Fruit fly (Drosophila melanogaster) whole organism, wandering third instar larva: ENCODE data around the gene COX7AL2.

Experiments used
- CG32264 ChIP-seq: fragments of 200-800 bp; sonication (Bioruptor generic); optimal IDR thresholded peaks from 2 replicates; lab custom pipeline; 2016; ENCODE audit warnings: missing biosample characterization, missing genetic modification characterization
- CG9705 ChIP-seq: fragments of 200-800 bp; sonication (Bioruptor generic); optimal IDR thresholded peaks from 2 replicates; lab custom pipeline; 2018; ENCODE audit warnings: missing biosample characterization, mild to moderate bottlenecking, missing genetic modification characterization
- Dif ChIP-seq: fragments of 200-275, 200-300 bp; sonication (Bioruptor generic); optimal IDR thresholded peaks from 2 replicates; lab custom pipeline; 2018; ENCODE audit warnings: missing biosample characterization, missing genetic modification characterization; ENCODE audit not compliant: partially characterized antibody
- HLH106 ChIP-seq: fragments of 200-800 bp; optimal IDR thresholded peaks from 3 replicates; lab custom pipeline; 2019; ENCODE audit warnings: missing biosample characterization, mild to moderate bottlenecking, missing genetic modification characterization, moderate library complexity
- Hnf4 ChIP-seq: fragments of 200-800 bp; sonication (Bioruptor generic); optimal IDR thresholded peaks from 2 replicates; lab custom pipeline; 2016; ENCODE audit warnings: missing biosample characterization, mild to moderate bottlenecking, missing genetic modification characterization
- Hr78 ChIP-seq: fragments of >200 bp; optimal IDR thresholded peaks from 2 replicates; lab custom pipeline; 2017; ENCODE audit warnings: missing biosample characterization, missing genetic modification characterization
- Hr83 ChIP-seq: fragments of 200-300 bp; sonication (Bioruptor generic); optimal IDR thresholded peaks from 2 replicates; lab custom pipeline; 2016; ENCODE audit warnings: missing biosample characterization, mild to moderate bottlenecking, missing genetic modification characterization, moderate library complexity; ENCODE audit not compliant: poor library complexity, severe bottlenecking
- Jra ChIP-seq: sonication (Bioruptor generic); optimal IDR thresholded peaks from 2 replicates; lab custom pipeline; 2016; ENCODE audit warnings: missing biosample characterization, missing genetic modification characterization
- Mio ChIP-seq: sonication (Bioruptor generic); optimal IDR thresholded peaks from 2 replicates; lab custom pipeline; 2016; ENCODE audit warnings: missing biosample characterization, missing genetic modification characterization
- Myc ChIP-seq: fragments of >200 bp; optimal IDR thresholded peaks from 2 replicates; lab custom pipeline; 2017
- N ChIP-seq: fragments of >200 bp; optimal IDR thresholded peaks from 2 replicates; lab custom pipeline; 2018; ENCODE audit warnings: missing biosample characterization, missing external identifiers, missing genetic modification characterization
- OdsH ChIP-seq: fragments of 200-800 bp; sonication (Bioruptor generic); optimal IDR thresholded peaks from 2 replicates; lab custom pipeline; 2016; ENCODE audit warnings: missing biosample characterization, mild to moderate bottlenecking, missing genetic modification characterization
- Rel ChIP-seq, 2 experiments: fragments of 200-800 bp; sonication (Bioruptor generic) in 1 of 2; optimal IDR thresholded peaks; 2 replicates in 1 of 2; 3 replicates in 1 of 2; lab custom pipeline; 2016 to 2019; ENCODE audit warnings: mild to moderate bottlenecking in 2 of 2, missing biosample characterization in 2 of 2, missing genetic modification characterization in 2 of 2, moderate library complexity in 1 of 2
- Sp1 ChIP-seq: fragments of 200-800 bp; sonication (Bioruptor generic); optimal IDR thresholded peaks from 3 replicates; lab custom pipeline; 2019; ENCODE audit warnings: missing biosample characterization, mild to moderate bottlenecking, missing genetic modification characterization, moderate library complexity
- Vsx2 ChIP-seq: fragments of 200-300, 225-300 bp; sonication (Bioruptor generic); optimal IDR thresholded peaks from 2 replicates; lab custom pipeline; 2018; ENCODE audit warnings: missing biosample characterization, missing genetic modification characterization; ENCODE audit not compliant: partially characterized antibody
- br ChIP-seq: fragments of 200-800 bp; sonication (Bioruptor generic); optimal IDR thresholded peaks from 2 replicates; lab custom pipeline; 2016; ENCODE audit warnings: missing biosample characterization, missing genetic modification characterization
- brk ChIP-seq: fragments of 200-800 bp; sonication (Bioruptor generic); optimal IDR thresholded peaks from 2 replicates; lab custom pipeline; 2016; ENCODE audit warnings: missing biosample characterization, mild to moderate bottlenecking, missing genetic modification characterization
- dl ChIP-seq, 2 experiments: fragments of 175-275, 200-275 bp in 1 of 2; fragments of 200-275 bp in 1 of 2; sonication (Bioruptor generic); optimal IDR thresholded peaks; lab custom pipeline; 2018; ENCODE audit warnings: mild to moderate bottlenecking in 2 of 2, missing biosample characterization in 2 of 2, missing genetic modification characterization in 2 of 2, moderate library complexity in 2 of 2; ENCODE audit not compliant: partially characterized antibody in 2 of 2, insufficient read depth in 1 of 2
- dmrt93B ChIP-seq: fragments of 200-800 bp; sonication (Bioruptor generic); optimal IDR thresholded peaks from 2 replicates; lab custom pipeline; 2018; ENCODE audit warnings: missing biosample characterization, mild to moderate bottlenecking, missing genetic modification characterization
- dsf ChIP-seq: sonication (Bioruptor generic); optimal IDR thresholded peaks from 2 replicates; lab custom pipeline; 2016; ENCODE audit warnings: missing biosample characterization, missing genetic modification characterization, borderline replicate concordance
- ey ChIP-seq: fragments of 200-800 bp; sonication (Bioruptor generic); optimal IDR thresholded peaks from 2 replicates; lab custom pipeline; 2016; ENCODE audit warnings: missing biosample characterization, missing genetic modification characterization
- foxo ChIP-seq, 2 experiments: fragments of 200-800 bp; sonication (Bioruptor generic); optimal IDR thresholded peaks; 2 replicates in 1 of 2; 3 replicates in 1 of 2; lab custom pipeline; 2016 to 2017; ENCODE audit warnings: missing biosample characterization in 2 of 2, missing genetic modification characterization in 2 of 2
- fru ChIP-seq: fragments of 200-800 bp; sonication (Bioruptor generic); optimal IDR thresholded peaks from 3 replicates; lab custom pipeline; 2016; ENCODE audit warnings: missing biosample characterization, mild to moderate bottlenecking, missing genetic modification characterization
- h ChIP-seq: fragments of 200-800 bp; sonication (Bioruptor generic); optimal IDR thresholded peaks from 3 replicates; lab custom pipeline; 2016; ENCODE audit warnings: missing biosample characterization, mild to moderate bottlenecking, missing genetic modification characterization
- jim ChIP-seq: fragments of 175-275, 200-325 bp; sonication (Bioruptor generic); optimal IDR thresholded peaks from 2 replicates; lab custom pipeline; 2016; ENCODE audit warnings: missing biosample characterization, mild to moderate bottlenecking, missing genetic modification characterization
- lola ChIP-seq: fragments of >200 bp; optimal IDR thresholded peaks from 2 replicates; lab custom pipeline; 2017; ENCODE audit warnings: missing biosample characterization, missing genetic modification characterization
- pan ChIP-seq: fragments of >200 bp; optimal IDR thresholded peaks from 2 replicates; lab custom pipeline; 2017
- psq ChIP-seq: fragments of 200-800 bp; sonication (Bioruptor generic); optimal IDR thresholded peaks from 3 replicates; lab custom pipeline; 2017; ENCODE audit warnings: missing biosample characterization, mild to moderate bottlenecking, missing genetic modification characterization, moderate library complexity
- rgr ChIP-seq: fragments of 200-800 bp; sonication (Bioruptor generic); optimal IDR thresholded peaks from 3 replicates; lab custom pipeline; 2016; ENCODE audit warnings: missing biosample characterization, mild to moderate bottlenecking, missing genetic modification characterization
- sage ChIP-seq: fragments of 200-800 bp; sonication (Bioruptor generic); optimal IDR thresholded peaks from 2 replicates; lab custom pipeline; 2016; ENCODE audit warnings: missing biosample characterization, mild to moderate bottlenecking, missing genetic modification characterization
- sv ChIP-seq: fragments of 200-800 bp; sonication (Bioruptor generic); optimal IDR thresholded peaks from 3 replicates; lab custom pipeline; 2016; ENCODE audit warnings: missing biosample characterization, missing genetic modification characterization
- tai ChIP-seq: sonication (Bioruptor generic); optimal IDR thresholded peaks from 2 replicates; lab custom pipeline; 2016; ENCODE audit warnings: missing biosample characterization, missing genetic modification characterization
- woc ChIP-seq: sonication (Bioruptor generic); optimal IDR thresholded peaks from 2 replicates; lab custom pipeline; 2016; ENCODE audit warnings: missing biosample characterization, mild to moderate bottlenecking, missing genetic modification characterization

Gene COX7AL2

DNA sequence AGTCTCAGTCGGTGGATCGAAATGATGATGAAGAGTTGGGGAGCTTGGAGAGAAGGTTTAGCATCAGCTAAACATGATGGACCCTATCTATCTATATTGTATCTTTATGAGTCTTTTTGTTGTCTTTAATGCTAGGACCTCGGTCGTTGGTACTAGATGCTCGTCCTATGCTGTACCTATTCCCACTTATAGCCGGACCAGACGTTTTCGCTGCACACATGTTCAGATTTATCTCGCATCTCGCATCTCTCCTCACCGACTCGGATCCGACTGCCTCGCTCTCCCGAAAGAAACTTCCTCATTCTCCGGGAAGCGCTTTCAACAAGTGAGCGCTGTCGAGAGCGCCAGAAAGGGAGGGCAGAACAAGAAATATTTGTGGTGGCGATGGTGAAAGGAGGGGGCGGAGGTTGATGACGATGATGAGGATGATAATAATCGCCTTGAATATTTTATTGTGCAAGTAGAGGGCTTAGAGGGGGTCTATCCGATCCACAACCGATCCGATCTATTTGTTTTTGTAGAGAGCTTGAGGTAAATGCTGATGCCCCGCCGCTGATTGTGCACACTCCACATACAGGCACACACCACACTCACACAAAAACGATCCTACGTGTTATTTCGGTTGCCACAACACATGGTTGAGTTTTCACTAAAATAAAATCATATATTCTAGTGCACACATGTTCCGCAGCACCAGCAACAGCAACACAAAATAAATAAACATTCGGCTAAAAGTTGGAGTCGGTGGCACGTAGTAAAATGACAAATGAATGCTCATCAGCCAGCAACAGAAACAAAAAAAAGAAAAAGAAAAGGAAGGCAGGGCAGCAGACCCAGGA, 34.8 kb downstream of the COX7AL2 start:
- TF ChIP-seq OdsH = peak; percentile 63
- TF ChIP-seq N (GFP tag; lab: Kevin White, UChicago) = no peak
- TF ChIP-seq rgr (GFP tag; lab: Kevin White, UChicago) = peak; percentile 2
- TF ChIP-seq fru (GFP tag; lab: Kevin White, UChicago) = peak; percentile 45
- TF ChIP-seq dl (GFP tag; optimal IDR thresholded peaks at IDR 0.05; lab: Kevin White, UChicago; ENCODE audit: insufficient read depth in 1 of 2, partially characterized antibody in 2 of 2) = peak; percentile 52 to 79
- no peak for TF ChIP-seq Hr78 (GFP tag; lab: Kevin White, UChicago)
- TF ChIP-seq ey = peak; percentile 20
- TF ChIP-seq foxo (GFP tag; optimal IDR thresholded peaks at IDR 0.05; lab: Kevin White, UChicago) = no peak
- peak; percentile 85 for TF ChIP-seq Dif
- TF ChIP-seq tai (GFP tag; lab: Kevin White, UChicago) = no peak
- peak; percentile 32 for TF ChIP-seq Vsx2 (GFP tag; lab: Kevin White, UChicago)
- no peak for TF ChIP-seq pan (lab: Kevin White, UChicago)

- TF ChIP-seq Hr83 (GFP tag; lab: Kevin White, UChicago) (peak; percentile 81), Dif (peak; percentile 48), br (no peak), Rel (GFP tag; optimal IDR thresholded peaks at IDR 0.05; lab: Kevin White, UChicago) (no peak), Rel (tag; optimal IDR thresholded peaks at IDR 0.05; lab: Kevin White, UChicago) (peak; percentile 58), psq (GFP tag; lab: Kevin White, UChicago) (peak; percentile 26), Vsx2 (GFP tag; lab: Kevin White, UChicago) (peak; percentile 67), dl (GFP tag; optimal IDR thresholded peaks at IDR 0.05; lab: Kevin White, UChicago; ENCODE audit: insufficient read depth in 1 of 2, partially characterized antibody in 2 of 2) (peak; percentile 29 to 36), lola (GFP tag; lab: Kevin White, UChicago) (no peak), brk (GFP tag; lab: Kevin White, UChicago) (peak; percentile 53), OdsH (no peak), sage (GFP tag; lab: Kevin White, UChicago) (peak; percentile 0), h (peak; percentile 47)
Observed at dm6 chr2L:2162281-2162680, 35.4 kb downstream of the COX7AL2 start.

DNA sequence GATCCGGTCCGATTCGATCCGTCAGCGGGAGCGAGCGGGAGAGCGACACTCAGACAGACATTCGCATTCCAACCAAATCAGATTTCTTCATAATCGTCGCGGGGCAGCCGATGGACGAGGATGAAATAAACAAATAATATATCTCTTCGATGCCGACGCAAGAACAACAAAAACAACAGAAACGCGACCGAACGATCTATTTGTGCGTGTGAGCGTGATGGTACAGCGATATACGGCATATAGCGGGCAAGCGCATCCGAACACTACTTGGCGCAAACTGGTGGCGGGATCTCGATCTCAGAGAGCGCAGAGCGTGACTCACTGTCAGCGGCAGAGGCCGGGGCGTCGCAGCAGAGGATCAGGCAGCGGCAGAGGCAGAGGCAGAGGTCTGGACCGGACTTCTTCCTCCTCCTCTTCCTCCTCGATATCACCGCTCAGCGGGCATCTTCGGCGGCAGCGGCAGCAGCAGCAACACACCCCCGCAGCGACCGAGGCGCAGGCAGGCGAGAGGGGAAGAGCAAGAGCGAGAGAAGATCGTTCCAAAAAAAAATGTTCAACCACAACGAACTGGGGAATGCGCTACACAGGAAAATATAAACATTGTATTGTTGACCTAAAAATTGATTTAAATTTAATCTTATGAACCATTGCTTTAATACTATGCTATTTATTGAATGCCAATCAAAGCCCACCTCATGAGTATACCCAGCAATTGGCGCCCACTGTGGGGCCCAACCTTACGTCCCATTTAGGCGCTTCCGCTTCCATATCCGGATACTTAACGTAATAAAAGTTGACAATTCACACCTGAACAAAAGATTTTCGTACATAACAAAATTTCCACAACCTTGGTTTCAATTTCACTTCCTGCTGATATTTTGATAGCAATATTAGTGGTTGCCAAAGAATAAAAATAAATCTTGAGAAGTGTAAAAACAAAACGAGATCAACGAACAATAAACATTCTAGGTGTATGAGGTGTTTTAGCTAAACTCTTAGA, 36.2 kb downstream of the COX7AL2 start:
- TF ChIP-seq N (GFP tag; lab: Kevin White, UChicago) (no peak), sv (peak; percentile 8), woc (GFP tag; lab: Kevin White, UChicago) (peak; percentile 89), Sp1 (GFP tag; lab: Kevin White, UChicago) (peak; percentile 45), fru (GFP tag; lab: Kevin White, UChicago) (peak; percentile 56), Rel (GFP tag; optimal IDR thresholded peaks at IDR 0.05; lab: Kevin White, UChicago) (no peak), Rel (tag; optimal IDR thresholded peaks at IDR 0.05; lab: Kevin White, UChicago) (peak; percentile 74), brk (GFP tag; lab: Kevin White, UChicago) (no peak), psq (GFP tag; lab: Kevin White, UChicago) (peak; percentile 57), CG9705 (GFP tag; lab: Kevin White, UChicago) (peak; percentile 6), Hnf4 (peak; percentile 38), Jra (GFP tag; lab: Kevin White, UChicago) (peak; percentile 91), dsf (GFP tag; lab: Kevin White, UChicago) (no peak), OdsH (peak; percentile 15), Hr83 (GFP tag; lab: Kevin White, UChicago) (peak; percentile 66), HLH106 (tag; lab: Kevin White, UChicago) (peak; percentile 47), Dif (peak; percentile 75), Myc (lab: Kevin White, UChicago) (peak; percentile 39), Mio (GFP tag; lab: Kevin White, UChicago) (no peak), rgr (GFP tag; lab: Kevin White, UChicago) (peak; percentile 49), CG32264 (GFP tag; lab: Kevin White, UChicago) (peak; percentile 2), sage (GFP tag; lab: Kevin White, UChicago) (no peak), pan (lab: Kevin White, UChicago) (no peak), h (peak; percentile 52), dmrt93B (peak; percentile 54), foxo (GFP tag; optimal IDR thresholded peaks at IDR 0.05; lab: Kevin White, UChicago) (peak in 1 of 2 experiments; percentile 70), br (peak; percentile 19), ey (peak; percentile 53), jim (peak; percentile 41), dl (GFP tag; optimal IDR thresholded peaks at IDR 0.05; lab: Kevin White, UChicago; ENCODE audit: insufficient read depth in 1 of 2, partially characterized antibody in 2 of 2) (peak; percentile 13 to 68)
- TF ChIP-seq, all 38 proteins: peak for 23
